Worm (Caenorhabditis elegans): ENCODE measurements around the gene ets-5.

The ets-5 gene

ce11 chrX:5085465-5085864 lies 1.1 kb upstream of the ets-5 start (continued):
- peak; percentile 60 for TF ChIP-seq mxl-1 (tag; optimal IDR thresholded peaks at IDR 0.05)
- no peak for TF ChIP-seq pha-4 (tag; optimal IDR thresholded peaks at IDR 0.05)
- TF ChIP-seq F39B2.1 (GFP tag; IDR thresholded peaks at IDR 0.05): no peak; the same call in 1 of the 2 replicates

- no peak for TF ChIP-seq snpc-1.1 (tag; optimal IDR thresholded peaks at IDR 0.05; ENCODE audit: insufficient read depth)
- no peak for TF ChIP-seq let-607 (tag; optimal IDR thresholded peaks at IDR 0.05)
- TF ChIP-seq ets-4 (GFP tag; optimal IDR thresholded peaks at IDR 0.05): no peak
- TF ChIP-seq F55B11.4 (tag; optimal IDR thresholded peaks at IDR 0.05; ENCODE audit: borderline replicate concordance, insufficient read depth): no peak
- no peak for TF ChIP-seq repo-1 (tag; optimal IDR thresholded peaks at IDR 0.05)
- TF ChIP-seq zfh-2 (GFP tag; conservative IDR thresholded peaks at IDR 0.05): 0 out of 2 replicates have a peak, but pooled peaks have one; percentile 34
- no peak for TF ChIP-seq F10E7.11 (tag; optimal IDR thresholded peaks at IDR 0.05)
Observed at ce11 chrX:5084080-5084479, 246 bp downstream of the ets-5 start.

- no peak for TF ChIP-seq egl-44 (GFP tag; IDR thresholded peaks at IDR 0.05)
- TF ChIP-seq K11D2.4 (GFP tag; IDR thresholded peaks at IDR 0.05): 0 out of 2 replicates have a peak, but pooled peaks have one; percentile 25
- TF ChIP-seq lin-40 (tag; optimal IDR thresholded peaks at IDR 0.05): peak; percentile 8
Observed at ce11 chrX:5079297-5079696, 5.0 kb downstream of the ets-5 start.

ce11 chrX:5077696-5078343 lies 6.5 kb downstream of the ets-5 start, which contains the start of gene cal-5:
Gene cal-5, minus strand, starts transcription at chrX:5077961.
- TF ChIP-seq snpc-4 (GFP tag; optimal IDR thresholded peaks at IDR 0.05): no peak
- peak in 1 of 4 experiments; percentile 13 for TF ChIP-seq snpc-4 (tag; optimal IDR thresholded peaks at IDR 0.05)
- TF ChIP-seq hmg-1.2 (GFP tag; IDR thresholded peaks at IDR 0.05): no peak
- peak; percentile 27; the same call in 1 of the 2 replicates for TF ChIP-seq B0336.3 (GFP tag; IDR thresholded peaks at IDR 0.05)
- TF ChIP-seq nfyb-1 (GFP tag; IDR thresholded peaks at IDR 0.05): peak; percentile 40; the same call in 1 of the 2 replicates
- TF ChIP-seq egrh-3 (GFP tag; IDR thresholded peaks at IDR 0.05): peak; percentile 45
- peak; percentile 46 for TF ChIP-seq lin-40 (tag; optimal IDR thresholded peaks at IDR 0.05)
- TF ChIP-seq lin-26 (GFP tag; IDR thresholded peaks at IDR 0.05): no peak
- no peak for TF ChIP-seq fkh-3 (tag; optimal IDR thresholded peaks at IDR 0.05)
- TF ChIP-seq ztf-28 (GFP tag; IDR thresholded peaks at IDR 0.05): no peak
- TF ChIP-seq nhr-27 (tag; optimal IDR thresholded peaks at IDR 0.05): no peak
- TF ChIP-seq attf-3 (GFP tag; conservative IDR thresholded peaks at IDR 0.05): no peak
- no peak for TF ChIP-seq ceh-91 (GFP tag; IDR thresholded peaks at IDR 0.05)
- TF ChIP-seq B0035.1 (tag; optimal IDR thresholded peaks at IDR 0.05): no peak
- no peak for TF ChIP-seq ztf-22 (GFP tag; optimal IDR thresholded peaks at IDR 0.05)
- TF ChIP-seq F57A8.1 (GFP tag; optimal IDR thresholded peaks at IDR 0.05): no peak
- TF ChIP-seq lin-54 (GFP tag; optimal IDR thresholded peaks at IDR 0.05): no peak
- no peak for TF ChIP-seq pha-4 (tag; optimal IDR thresholded peaks at IDR 0.05)
- no peak for TF ChIP-seq ztf-18 (tag; optimal IDR thresholded peaks at IDR 0.05)
- peak; percentile 10 for TF ChIP-seq ets-4 (GFP tag; optimal IDR thresholded peaks at IDR 0.05)
- TF ChIP-seq nhr-80 (tag; optimal IDR thresholded peaks at IDR 0.05): peak; percentile 94
- TF ChIP-seq F37B4.10 (GFP tag; IDR thresholded peaks at IDR 0.05): no peak
- TF ChIP-seq chd-7 (tag; optimal IDR thresholded peaks at IDR 0.05): peak; percentile 19
- peak; percentile 81 for TF ChIP-seq dox-1 (GFP tag; IDR thresholded peaks at IDR 0.05)
- peak; percentile 66 for TF ChIP-seq ztf-26 (tag; optimal IDR thresholded peaks at IDR 0.05)
- peak; percentile 97 for TF ChIP-seq zfh-2 (GFP tag; conservative IDR thresholded peaks at IDR 0.05)
- TF ChIP-seq atf-7 (tag; optimal IDR thresholded peaks at IDR 0.05): peak; percentile 28
- TF ChIP-seq unc-130 (GFP tag; optimal IDR thresholded peaks at IDR 0.05): no peak
- TF ChIP-seq efl-1 (GFP tag; optimal IDR thresholded peaks at IDR 0.05): no peak
- TF ChIP-seq sdz-38 (tag; optimal IDR thresholded peaks at IDR 0.05): no peak
- TF ChIP-seq nhr-179 (tag; optimal IDR thresholded peaks at IDR 0.05): no peak
- peak in 1 of 2 experiments; percentile 81 for TF ChIP-seq let-607 (tag; optimal IDR thresholded peaks at IDR 0.05)

Measured in whole organism, young adult.